Fruit fly (Drosophila melanogaster) whole organism, wandering third instar larva: Measurements from ENCODE around the gene CG7387.

Experiments
- Hnf4 ChIP-seq: fragments of 200-800 bp; sonication (Bioruptor generic); optimal IDR thresholded peaks from 2 replicates; lab custom pipeline; 2016; ENCODE audit warnings: missing biosample characterization, mild to moderate bottlenecking, missing genetic modification characterization
- Hr78 ChIP-seq: fragments of >200 bp; optimal IDR thresholded peaks from 2 replicates; lab custom pipeline; 2017; ENCODE audit warnings: missing biosample characterization, missing genetic modification characterization
- pan ChIP-seq: fragments of >200 bp; optimal IDR thresholded peaks from 2 replicates; lab custom pipeline; 2017
- sv ChIP-seq: fragments of 200-800 bp; sonication (Bioruptor generic); optimal IDR thresholded peaks from 3 replicates; lab custom pipeline; 2016; ENCODE audit warnings: missing biosample characterization, missing genetic modification characterization

dm6 chr3L:8165436-8165835, 27.5 kb downstream of the CG7387 start, which contains the start of gene CG13675:
- TF ChIP-seq pan (lab: Kevin White, UChicago) (no peak), Hnf4 (no peak), Hr78 (GFP tag; lab: Kevin White, UChicago) (no peak), sv (GFP tag; lab: Kevin White, UChicago) (no peak)
